Fruit fly (Drosophila melanogaster) whole organism, embryonic: Measurements from ENCODE around the gene CG9240.

ENCODE experiments used
- Awh ChIP-seq: fragments of 200-800 bp; sonication (Bioruptor generic); IDR thresholded peaks from 2 replicates; pipeline ENCODE4, ENCODE4 v1.3.6; 2022; ENCODE audit warnings: missing biosample characterization, missing genetic modification characterization
- CG10543 ChIP-seq: fragments of 200-800 bp; sonication (Bioruptor generic); optimal IDR thresholded peaks from 3 replicates; lab custom pipeline; 2017; ENCODE audit warnings: missing biosample characterization, mild to moderate bottlenecking, missing genetic modification characterization, moderate library complexity
- CG11247 ChIP-seq: fragments of 200-800 bp; sonication (Bioruptor generic); IDR thresholded peaks from 2 replicates; pipeline ENCODE4 v1.3.6; 2022; ENCODE audit warnings: missing biosample characterization, missing genetic modification characterization
- CG11504 ChIP-seq: fragments of 200-800 bp; sonication (Bioruptor generic); optimal IDR thresholded peaks from 3 replicates; lab custom pipeline; 2019; ENCODE audit warnings: missing biosample characterization, mild to moderate bottlenecking, missing genetic modification characterization, moderate library complexity
- CG11723 ChIP-seq: fragments of 200-800 bp; sonication (Bioruptor generic); optimal IDR thresholded peaks from 2 replicates; lab custom pipeline; 2017; ENCODE audit warnings: missing biosample characterization, mild to moderate bottlenecking, missing genetic modification characterization
- CG12104 ChIP-seq: fragments of 200-800 bp; sonication (Bioruptor generic); optimal IDR thresholded peaks from 3 replicates; lab custom pipeline; 2016; ENCODE audit warnings: missing biosample characterization, missing genetic modification characterization
- CG12155 ChIP-seq: fragments of 200-800 bp; sonication (Bioruptor generic); optimal IDR thresholded peaks from 3 replicates; lab custom pipeline; 2016; ENCODE audit warnings: missing biosample characterization, missing genetic modification characterization
- CG12219 ChIP-seq: fragments of 200-800 bp; sonication (Bioruptor generic); optimal IDR thresholded peaks from 3 replicates; lab custom pipeline; 2018; ENCODE audit warnings: missing biosample characterization, mild to moderate bottlenecking, missing genetic modification characterization
- CG1233 ChIP-seq: fragments of 200-800 bp; sonication (Bioruptor generic); optimal IDR thresholded peaks from 4 replicates; lab custom pipeline; 2018; ENCODE audit warnings: missing biosample characterization, mild to moderate bottlenecking, missing genetic modification characterization
- CG12659 ChIP-seq: fragments of 200-800 bp; sonication (Bioruptor generic); optimal IDR thresholded peaks from 3 replicates; lab custom pipeline; 2017; ENCODE audit warnings: mild to moderate bottlenecking, missing biosample characterization, missing genetic modification reagents, missing genetic modification characterization
- CG13296 ChIP-seq: fragments of 200-800 bp; sonication (Bioruptor generic); optimal IDR thresholded peaks from 3 replicates; lab custom pipeline; 2018; ENCODE audit warnings: missing biosample characterization, mild to moderate bottlenecking, missing genetic modification characterization
- CG16815 ChIP-seq: fragments of 200-800 bp; sonication (Bioruptor generic); optimal IDR thresholded peaks from 3 replicates; lab custom pipeline; 2017; ENCODE audit warnings: missing biosample characterization, mild to moderate bottlenecking, missing genetic modification characterization
- CG18262 ChIP-seq: fragments of 200-800 bp; optimal IDR thresholded peaks from 3 replicates; lab custom pipeline; 2019; ENCODE audit warnings: missing biosample characterization, mild to moderate bottlenecking, missing genetic modification characterization, moderate library complexity
- CG3407 ChIP-seq: fragments of 200-800 bp; sonication (Bioruptor generic); optimal IDR thresholded peaks from 2 replicates; lab custom pipeline; 2018; ENCODE audit warnings: missing biosample characterization, mild to moderate bottlenecking, missing genetic modification characterization
- CG4404 ChIP-seq: fragments of 200-800 bp; sonication (Bioruptor generic); IDR thresholded peaks from 2 replicates; pipeline ENCODE4 v1.3.6; 2022; ENCODE audit warnings: missing biosample characterization, missing genetic modification characterization
- CG6791 ChIP-seq: fragments of 200-800 bp; sonication (Bioruptor generic); IDR thresholded peaks from 3 replicates; pipeline ENCODE4 v1.3.6; 2022; ENCODE audit warnings: missing biosample characterization, missing genetic modification characterization; ENCODE audit not compliant: partially characterized antibody
- CG7372 ChIP-seq: fragments of 200-800 bp; sonication (Bioruptor generic); IDR thresholded peaks from 2 replicates; pipeline ENCODE4 v1.3.6; 2022; ENCODE audit warnings: missing biosample characterization, missing genetic modification characterization
- Chrac-16 ChIP-seq: fragments of 200-800 bp; sonication (Bioruptor generic); optimal IDR thresholded peaks from 3 replicates; lab custom pipeline; 2016; ENCODE audit warnings: missing biosample characterization, missing genetic modification characterization
- CoRest ChIP-seq: fragments of 200-800 bp; sonication (Bioruptor generic); optimal IDR thresholded peaks from 3 replicates; lab custom pipeline; 2018; ENCODE audit warnings: missing biosample characterization, mild to moderate bottlenecking, missing genetic modification characterization, moderate library complexity
- CrebB ChIP-seq: fragments of 200-800 bp; sonication (Bioruptor generic); optimal IDR thresholded peaks from 3 replicates; lab custom pipeline; 2018; ENCODE audit warnings: missing biosample characterization, mild to moderate bottlenecking, missing genetic modification characterization
- E2f1 ChIP-seq: fragments of 200-800 bp; sonication (Bioruptor generic); IDR thresholded peaks from 2 replicates; pipeline ENCODE4 v1.3.6; 2022; ENCODE audit warnings: missing biosample characterization, missing genetic modification characterization
- Ets65A ChIP-seq: fragments of 200-800 bp; sonication (Bioruptor generic); peaks from one replicate; lab custom pipeline; 2016; ENCODE audit warnings: missing biosample characterization, missing genetic modification characterization
- HmgD ChIP-seq: fragments of 200-800 bp; sonication (Bioruptor generic); optimal IDR thresholded peaks from 3 replicates; lab custom pipeline; 2016; ENCODE audit warnings: missing biosample characterization, missing genetic modification characterization
- Jarid2 ChIP-seq: fragments of 200-800 bp; sonication (Bioruptor generic); optimal IDR thresholded peaks from 3 replicates; lab custom pipeline; 2017; ENCODE audit warnings: mild to moderate bottlenecking, missing biosample characterization, missing genetic modification reagents, missing genetic modification characterization
- MESR4 ChIP-seq: fragments of 200-800 bp; sonication (Bioruptor generic); optimal IDR thresholded peaks from 2 replicates; lab custom pipeline; 2018; ENCODE audit warnings: missing biosample characterization, mild to moderate bottlenecking, missing genetic modification characterization, moderate library complexity
- Mad ChIP-seq: fragments of 200-800 bp; sonication (Bioruptor generic); optimal IDR thresholded peaks from 2 replicates; lab custom pipeline; 2016; ENCODE audit warnings: missing biosample characterization, missing genetic modification characterization
- Nf-YB ChIP-seq: fragments of 200-800 bp; sonication (Bioruptor generic); optimal IDR thresholded peaks from 3 replicates; lab custom pipeline; 2019; ENCODE audit warnings: missing biosample characterization, mild to moderate bottlenecking, missing genetic modification characterization, moderate library complexity
- Opbp ChIP-seq: fragments of 200-800 bp; sonication (Bioruptor generic); IDR thresholded peaks from 3 replicates; pipeline ENCODE4 v1.3.6; 2022; ENCODE audit warnings: missing biosample characterization, missing genetic modification characterization; ENCODE audit not compliant: partially characterized antibody
- Optix ChIP-seq: fragments of 200-800 bp; sonication (Bioruptor generic); IDR thresholded peaks from 3 replicates; pipeline ENCODE4 v1.3.6; 2022; ENCODE audit warnings: missing biosample characterization, missing genetic modification characterization
- Six4 ChIP-seq: fragments of 200-800 bp; sonication (Bioruptor generic); optimal IDR thresholded peaks from 2 replicates; lab custom pipeline; 2016; ENCODE audit warnings: missing biosample characterization, missing genetic modification characterization
- Sox100B ChIP-seq: fragments of 200-800 bp; sonication (Bioruptor generic); optimal IDR thresholded peaks from 3 replicates; lab custom pipeline; 2018; ENCODE audit warnings: missing biosample characterization, mild to moderate bottlenecking, missing genetic modification characterization
- Spps ChIP-seq: fragments of 200-800 bp; sonication (Bioruptor generic); optimal IDR thresholded peaks from 2 replicates; lab custom pipeline; 2018; ENCODE audit warnings: missing biosample characterization, mild to moderate bottlenecking, missing genetic modification characterization
- Trl ChIP-seq, 3 experiments: fragments of >200 bp in 2 of 3; fragments of 200-800 bp in 1 of 3; sonication (Bioruptor generic) in 1 of 3; optimal IDR thresholded peaks; 2 replicates in 1 of 3; 3 replicates in 2 of 3; lab custom pipeline; 2016 to 2017; ENCODE audit warnings: missing biosample characterization in 1 of 3, missing genetic modification characterization in 1 of 3
- bsh ChIP-seq, 2 experiments: fragments of 200-800 bp; sonication (Bioruptor generic); optimal IDR thresholded peaks; 2 replicates each; lab custom pipeline; 2017 to 2018; ENCODE audit warnings: mild to moderate bottlenecking in 2 of 2, missing biosample characterization in 2 of 2, missing genetic modification characterization in 2 of 2, moderate library complexity in 1 of 2
- fd102C ChIP-seq: fragments of 200-800 bp; sonication (Bioruptor generic); optimal IDR thresholded peaks from 2 replicates; lab custom pipeline; 2018; ENCODE audit warnings: missing biosample characterization, mild to moderate bottlenecking, missing genetic modification characterization, moderate library complexity
- grau ChIP-seq: fragments of 200-800 bp; optimal IDR thresholded peaks from 3 replicates; lab custom pipeline; 2019; ENCODE audit warnings: missing biosample characterization, mild to moderate bottlenecking, missing genetic modification characterization, moderate library complexity
- lmd ChIP-seq: fragments of 200-800 bp; sonication (Bioruptor generic); IDR thresholded peaks from 2 replicates; pipeline ENCODE4 v1.3.6; 2022; ENCODE audit warnings: missing biosample characterization, missing genetic modification characterization
- lov ChIP-seq, 2 experiments: fragments of 200-800 bp in 1 of 2; fragments of >200 bp in 1 of 2; sonication (Bioruptor generic) in 1 of 2; IDR thresholded peaks in 1 of 2; optimal IDR thresholded peaks in 1 of 2; 2 replicates in 1 of 2; 3 replicates in 1 of 2; pipeline versions ENCODE4 v1.3.6 to Lab custom; 2017 to 2022; ENCODE audit warnings: missing biosample characterization in 1 of 2, missing genetic modification characterization in 1 of 2
- mld ChIP-seq: fragments of 200-800 bp; sonication (Bioruptor generic); IDR thresholded peaks from 3 replicates; pipeline ENCODE4 v1.3.6; 2022; ENCODE audit warnings: missing biosample characterization, missing genetic modification characterization; ENCODE audit not compliant: partially characterized antibody
- odd ChIP-seq: fragments of 200-800 bp; sonication (Bioruptor generic); optimal IDR thresholded peaks from 2 replicates; lab custom pipeline; 2017; ENCODE audit warnings: missing biosample characterization, mild to moderate bottlenecking, missing genetic modification characterization
- pros ChIP-seq: fragments of 200-800 bp; sonication (Bioruptor generic); optimal IDR thresholded peaks from 3 replicates; lab custom pipeline; 2019; ENCODE audit warnings: missing biosample characterization, mild to moderate bottlenecking, missing genetic modification characterization, moderate library complexity
- scrt ChIP-seq: fragments of 200-800 bp; sonication (Bioruptor generic); optimal IDR thresholded peaks from 2 replicates; lab custom pipeline; 2018; ENCODE audit warnings: missing biosample characterization, mild to moderate bottlenecking, missing genetic modification characterization, moderate library complexity
- slbo ChIP-seq: fragments of 200-800 bp; sonication (Bioruptor generic); IDR thresholded peaks from 2 replicates; pipeline ENCODE4 v1.3.6; 2022; ENCODE audit warnings: missing biosample characterization, missing genetic modification characterization
- sob ChIP-seq: fragments of 200-800 bp; sonication (Bioruptor generic); IDR thresholded peaks from 2 replicates; pipeline ENCODE4 v1.3.6; 2022; ENCODE audit warnings: missing biosample characterization, missing genetic modification characterization
- tgo ChIP-seq: fragments of 200-800 bp; sonication (Bioruptor generic); IDR thresholded peaks from 3 replicates; pipeline ENCODE4 v1.3.6; 2022; ENCODE audit warnings: missing biosample characterization, missing genetic modification characterization
- tin ChIP-seq: fragments of 200-800 bp; sonication (Bioruptor generic); optimal IDR thresholded peaks from 3 replicates; lab custom pipeline; 2016; ENCODE audit warnings: missing biosample characterization, missing genetic modification characterization
- trh ChIP-seq: fragments of 200-800 bp; sonication (Bioruptor generic); optimal IDR thresholded peaks from 2 replicates; lab custom pipeline; 2016; ENCODE audit warnings: missing biosample characterization, missing genetic modification characterization
- zen ChIP-seq: fragments of 200-800 bp; sonication (Bioruptor generic); optimal IDR thresholded peaks from 3 replicates; lab custom pipeline; 2018; ENCODE audit warnings: missing biosample characterization, mild to moderate bottlenecking, missing genetic modification characterization, moderate library complexity

The CG9240 gene

dm6 chrX:15671026-15671563 lies 30.0 kb downstream of the CG9240 start, which contains the start of gene CG15646 (continued):
- peak; percentile 79 for TF ChIP-seq grau (tag; lab: Kevin White, UChicago)
- TF ChIP-seq Trl (optimal IDR thresholded peaks at IDR 0.05; lab: Kevin White, UChicago) = peak in 1 of 2 experiments; percentile 10
- TF ChIP-seq Trl (GFP tag; optimal IDR thresholded peaks at IDR 0.05; lab: Kevin White, UChicago) = no peak
- 0 out of 2 replicates have a peak, but pooled peaks have one; percentile 22 for TF ChIP-seq CG7372 (GFP tag; lab: Robert Waterston, UW)
- TF ChIP-seq trh = peak; percentile 15
- TF ChIP-seq CG11247 = no peak; the same call in 1 of the 2 replicates
- TF ChIP-seq CG1233 (GFP tag; lab: Kevin White, UChicago) = peak; percentile 77
- TF ChIP-seq lov (optimal IDR thresholded peaks at IDR 0.05; lab: Kevin White, UChicago) = no peak
- 0 out of 3 replicates have a peak, but pooled peaks have one; percentile 62 for TF ChIP-seq lov (GFP tag; IDR thresholded peaks at IDR 0.05; lab: Robert Waterston, UW)
- TF ChIP-seq E2f1 (GFP tag; lab: Robert Waterston, UW) = peak; percentile 62
- peak; percentile 54; the same call in 2 of the 3 replicates for TF ChIP-seq tgo
- peak; percentile 74 for TF ChIP-seq fd102C
- peak; percentile 91 for TF ChIP-seq zen (tag; lab: Kevin White, UChicago)
- TF ChIP-seq slbo (GFP tag; lab: Robert Waterston, UW) = no peak
- peak; percentile 84 for TF ChIP-seq CG4404 (GFP tag; lab: Robert Waterston, UW)
- peak in 1 of 2 experiments; percentile 84 for TF ChIP-seq bsh (GFP tag; optimal IDR thresholded peaks at IDR 0.05; lab: Kevin White, UChicago)
- TF ChIP-seq Awh (GFP tag; lab: Robert Waterston, UW) = peak; percentile 34; the same call in 1 of the 2 replicates
- TF ChIP-seq MESR4 = no peak
- TF ChIP-seq CG11723 = peak; percentile 39
- TF ChIP-seq CG12155 (GFP tag; lab: Kevin White, UChicago) = peak; percentile 24
- TF ChIP-seq Optix (GFP tag; lab: Robert Waterston, UW) = no peak
- TF ChIP-seq HmgD (GFP tag; lab: Kevin White, UChicago) = no peak
- peak; percentile 70 for TF ChIP-seq Nf-YB (GFP tag; lab: Kevin White, UChicago)
- peak; percentile 47 for TF ChIP-seq CG12219
- TF ChIP-seq tin (GFP tag; lab: Kevin White, UChicago) = peak; percentile 66
- TF ChIP-seq Jarid2 (GFP tag; lab: Kevin White, UChicago) = peak; percentile 25
- peak; percentile 83 for TF ChIP-seq CG11504 (tag; lab: Kevin White, UChicago)
- peak; percentile 69; the same call in 1 of the 2 replicates for TF ChIP-seq lmd (GFP tag; lab: Robert Waterston, UW)
- peak; percentile 46 for TF ChIP-seq Six4 (GFP tag; lab: Kevin White, UChicago)
- peak; percentile 47 for TF ChIP-seq CG12104
- TF ChIP-seq Spps = peak; percentile 78
- TF ChIP-seq CG3407 (GFP tag; lab: Kevin White, UChicago) = peak; percentile 60
- TF ChIP-seq sob = peak; percentile 17; the same call in 1 of the 2 replicates
- TF ChIP-seq CG13296 (GFP tag; lab: Kevin White, UChicago) = peak; percentile 8
- TF ChIP-seq scrt (GFP tag; lab: Kevin White, UChicago) = peak; percentile 19
- TF ChIP-seq CG16815 (GFP tag; lab: Kevin White, UChicago) = peak; percentile 82
- peak; percentile 11 for TF ChIP-seq CrebB
- TF ChIP-seq Opbp (GFP tag; lab: Robert Waterston, UW) = peak; percentile 67; the same call in 2 of the 3 replicates
- peak; percentile 74 for TF ChIP-seq Sox100B
- TF ChIP-seq Chrac-16 (GFP tag; lab: Kevin White, UChicago) = peak; percentile 70
- no peak for TF ChIP-seq Mad
- no peak for TF ChIP-seq Ets65A (GFP tag; lab: Kevin White, UChicago)
- peak; percentile 73; the same call in 2 of the 3 replicates for TF ChIP-seq CG6791 (GFP tag; lab: Robert Waterston, UW)
- no peak for TF ChIP-seq CG10543 (GFP tag; lab: Kevin White, UChicago)
- TF ChIP-seq pros (GFP tag; lab: Kevin White, UChicago) = peak; percentile 61
- peak; percentile 95 for TF ChIP-seq CG18262 (tag; lab: Kevin White, UChicago)
- peak; percentile 85 for TF ChIP-seq CoRest (tag; lab: Kevin White, UChicago)
- TF ChIP-seq odd = peak; percentile 65
- peak; percentile 53; the same call in 1 of the 3 replicates for TF ChIP-seq mld (GFP tag; lab: Robert Waterston, UW)
- TF ChIP-seq CG12659 (GFP tag; lab: Kevin White, UChicago) = peak; percentile 38
